Fruit fly (Drosophila melanogaster): Measurements from ENCODE around the gene CG17712.
A peak's percentile ranks its signal among the peaks of the same experiment; 100 is the strongest.

The CG17712 gene

DNA sequence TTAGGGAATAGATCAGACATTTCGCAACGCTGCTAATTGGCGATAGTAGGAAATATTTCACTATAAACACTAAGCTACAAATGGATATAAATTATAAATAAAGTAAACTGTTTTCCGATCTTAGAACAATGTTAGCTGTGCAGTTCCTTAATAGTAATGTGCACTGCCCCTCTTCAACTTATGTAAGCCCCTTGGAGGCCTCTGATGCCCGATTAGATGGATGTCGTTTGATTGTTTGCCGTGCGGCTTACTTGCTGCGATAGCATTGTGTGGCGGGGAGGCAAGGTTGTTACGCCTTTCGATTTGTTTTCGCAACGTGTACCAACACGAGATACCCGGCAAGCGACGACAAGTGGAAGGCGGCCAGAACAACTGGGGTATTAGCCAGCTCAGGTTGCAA lies 29.7 kb downstream of the CG17712 start:
- no peak for TF ChIP-seq Snoo (tag; optimal IDR thresholded peaks at IDR 0.05)
- no peak for TF ChIP-seq fd96Ca (GFP tag; IDR thresholded peaks at IDR 0.05)
- TF ChIP-seq Pif1A (GFP tag; optimal IDR thresholded peaks at IDR 0.05): no peak
- no peak for TF ChIP-seq CG8159 (tag; optimal IDR thresholded peaks at IDR 0.05)
- TF ChIP-seq Pif1B (GFP tag; optimal IDR thresholded peaks at IDR 0.05): no peak
- TF ChIP-seq CG4496 (GFP tag; IDR thresholded peaks at IDR 0.05): 0 out of 3 replicates have a peak, but pooled peaks have one; percentile 8

DNA sequence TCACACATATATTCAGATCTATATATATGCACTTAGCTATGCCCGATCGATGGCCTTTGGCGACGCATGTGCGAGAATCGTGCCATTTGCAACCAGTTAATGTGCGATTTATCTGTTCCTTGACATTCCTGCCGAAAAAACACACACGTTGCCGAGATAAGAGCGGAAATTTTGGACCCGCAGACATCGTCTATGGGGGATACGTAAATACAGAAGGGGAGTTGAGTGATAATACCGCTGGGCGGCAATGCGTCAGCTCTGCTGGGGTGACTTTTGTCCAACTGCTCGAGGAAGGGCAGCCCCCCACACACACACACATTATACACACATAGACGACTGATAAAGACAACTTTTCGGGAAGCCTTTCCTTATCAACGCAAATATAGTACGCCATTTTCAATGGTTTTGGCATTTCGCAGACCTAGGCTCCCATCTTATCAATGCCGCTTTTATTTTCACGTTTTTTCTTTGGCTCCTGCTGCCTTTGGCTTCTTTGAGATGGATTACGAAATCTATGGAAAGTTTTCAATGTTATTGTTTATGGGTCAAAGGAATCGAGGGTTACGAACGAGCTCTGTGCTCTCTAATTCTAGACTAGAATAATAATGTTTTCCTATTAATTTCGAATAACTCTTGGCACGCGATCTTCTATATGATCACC lies 30.9 kb downstream of the CG17712 start:
- no peak for TF ChIP-seq CG17806 (tag; optimal IDR thresholded peaks at IDR 0.05)
- peak; percentile 20 for TF ChIP-seq EcR (GFP tag; optimal IDR thresholded peaks at IDR 0.05)

DNA sequence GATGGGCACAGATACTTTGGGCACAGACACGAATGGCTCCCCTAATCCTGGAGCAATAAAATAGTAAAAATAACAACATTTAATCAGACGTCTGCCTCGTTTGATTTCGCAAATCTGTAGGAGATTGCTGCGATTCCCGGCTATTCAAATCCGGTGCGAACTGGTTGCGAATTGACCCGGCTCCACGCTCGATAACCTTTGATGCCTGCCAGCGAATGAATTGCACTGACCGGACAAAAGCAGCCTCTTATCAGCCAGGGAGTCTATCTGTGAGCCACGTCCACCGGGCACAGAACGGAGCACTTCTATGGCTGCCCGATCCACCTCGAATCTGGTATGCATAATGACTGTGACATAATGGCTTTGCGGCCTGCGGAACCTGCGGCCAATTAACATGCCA lies 32.0 kb downstream of the CG17712 start:
- TF ChIP-seq CG13204 (GFP tag; optimal IDR thresholded peaks at IDR 0.05): no peak
- no peak for TF ChIP-seq CG9948 (tag; optimal IDR thresholded peaks at IDR 0.05)
- TF ChIP-seq Ets98B (GFP tag; IDR thresholded peaks at IDR 0.05): no peak
- TF ChIP-seq EcR (GFP tag; optimal IDR thresholded peaks at IDR 0.05): peak; percentile 16

DNA sequence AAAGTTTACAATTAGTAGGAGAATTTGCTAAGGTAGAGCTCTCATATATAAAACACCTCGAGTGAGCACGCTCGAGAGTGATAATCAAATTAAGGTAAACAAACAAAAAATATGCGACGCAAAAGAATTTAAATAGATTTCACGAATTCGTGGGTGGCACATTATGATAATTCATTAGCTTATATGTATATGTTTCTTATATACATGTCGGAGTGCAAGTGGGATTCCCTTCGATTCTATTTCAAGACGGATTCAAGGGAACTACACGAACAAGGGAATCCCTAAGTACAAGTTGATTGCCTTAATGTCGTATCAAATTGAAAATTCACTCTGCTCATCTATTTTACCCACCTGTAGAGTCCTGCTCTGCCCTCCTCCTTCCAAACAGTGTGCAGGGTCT lies 34.7 kb downstream of the CG17712 start:
- TF ChIP-seq Pif1B (GFP tag; optimal IDR thresholded peaks at IDR 0.05) (no peak), CG15710 (tag; optimal IDR thresholded peaks at IDR 0.05) (no peak), Ets98B (GFP tag; IDR thresholded peaks at IDR 0.05) (no peak), CG10348 (GFP tag; IDR thresholded peaks at IDR 0.05) (no peak), CG32121 (GFP tag; IDR thresholded peaks at IDR 0.05) (no peak), rn (GFP tag; IDR thresholded peaks at IDR 0.05) (no peak), D1 (tag; optimal IDR thresholded peaks at IDR 0.05) (no peak), EcR (GFP tag; optimal IDR thresholded peaks at IDR 0.05) (no peak), CG8301 (tag; optimal IDR thresholded peaks at IDR 0.05) (no peak), CG17806 (tag; optimal IDR thresholded peaks at IDR 0.05) (no peak), Pif1A (GFP tag; optimal IDR thresholded peaks at IDR 0.05) (no peak), CG13204 (GFP tag; optimal IDR thresholded peaks at IDR 0.05) (no peak), fd96Ca (GFP tag; IDR thresholded peaks at IDR 0.05) (no peak), CG14655 (GFP tag; optimal IDR thresholded peaks at IDR 0.05) (no peak), CG34367 (tag; optimal IDR thresholded peaks at IDR 0.05) (no peak), CG12605 (GFP tag; IDR thresholded peaks at IDR 0.05) (no peak), CG4496 (GFP tag; IDR thresholded peaks at IDR 0.05) (no peak)

DNA sequence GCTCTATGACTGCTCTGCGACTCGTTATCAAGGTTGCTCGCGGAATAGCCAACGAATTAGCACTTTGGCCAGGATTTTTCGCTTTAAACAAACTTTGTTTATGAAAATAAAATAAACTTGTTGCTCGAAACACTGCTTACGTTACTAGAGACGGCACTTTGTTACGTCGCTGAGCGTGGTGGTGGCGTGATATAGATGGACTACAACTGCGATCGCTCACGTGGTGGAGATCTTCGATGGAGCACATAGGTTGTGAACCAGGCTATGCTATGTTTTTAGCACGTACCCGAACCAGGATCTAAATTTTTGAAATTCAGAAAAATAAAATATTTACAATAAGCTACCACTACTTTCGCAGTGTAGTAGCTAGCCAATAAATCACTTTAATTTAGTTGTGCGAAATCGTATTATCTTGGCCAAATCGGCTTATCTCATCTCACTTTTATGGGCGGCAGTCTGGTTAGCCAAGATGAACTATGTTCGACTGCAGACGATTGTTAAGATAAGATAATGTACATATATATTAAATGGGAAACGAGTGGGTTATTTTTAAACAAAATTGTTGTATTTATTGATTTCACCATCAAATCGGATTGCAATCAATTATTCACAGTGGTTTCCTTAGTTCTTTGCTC lies 36.1 kb downstream of the CG17712 start, which contains the start of gene frtz:
frtz (minus strand) TSS at position 153 of the 635 bp plus-strand sequence.
- TF ChIP-seq rn (GFP tag; IDR thresholded peaks at IDR 0.05) (no peak), CG12605 (GFP tag; IDR thresholded peaks at IDR 0.05) (no peak), gl (tag; optimal IDR thresholded peaks at IDR 0.05) (no peak), Pif1B (GFP tag; optimal IDR thresholded peaks at IDR 0.05) (no peak), CG14655 (GFP tag; optimal IDR thresholded peaks at IDR 0.05) (no peak), Pif1A (GFP tag; optimal IDR thresholded peaks at IDR 0.05) (no peak), CG4496 (GFP tag; IDR thresholded peaks at IDR 0.05) (no peak), Snoo (tag; optimal IDR thresholded peaks at IDR 0.05) (no peak), CG34367 (tag; optimal IDR thresholded peaks at IDR 0.05) (no peak)

DNA sequence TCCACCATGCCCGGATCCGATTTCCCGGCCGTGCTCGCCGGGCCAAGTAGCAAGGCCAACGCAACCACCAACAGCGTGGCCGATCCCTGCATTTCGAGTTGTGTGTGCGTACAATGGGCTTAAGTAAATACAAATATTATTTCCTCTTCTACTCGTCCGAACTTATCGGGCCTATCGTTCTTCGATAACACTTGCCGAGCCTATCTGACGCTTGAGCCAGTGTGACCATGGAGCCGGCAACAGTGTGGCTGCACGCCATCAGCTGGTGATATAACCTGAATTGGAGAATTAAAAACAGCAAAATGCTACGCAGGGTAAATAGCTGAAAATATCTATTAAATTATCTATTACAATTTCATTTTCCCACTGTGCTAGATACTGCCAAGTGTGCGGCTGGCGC lies 41.7 kb downstream of the CG17712 start, which contains the start of the genes CG17660 and mRpL48:
CG17660 (minus strand) TSS at position 198 of the 400 bp plus-strand sequence.
mRpL48 (plus strand) TSS at position 239 of the 400 bp plus-strand sequence.
- no peak for TF ChIP-seq fd96Ca (GFP tag; IDR thresholded peaks at IDR 0.05)
- no peak for TF ChIP-seq CG32121 (GFP tag; IDR thresholded peaks at IDR 0.05)
- no peak for TF ChIP-seq Snoo (tag; optimal IDR thresholded peaks at IDR 0.05)
- no peak for TF ChIP-seq rn (GFP tag; IDR thresholded peaks at IDR 0.05)
- no peak for TF ChIP-seq CG17806 (tag; optimal IDR thresholded peaks at IDR 0.05)
- TF ChIP-seq Pif1B (GFP tag; optimal IDR thresholded peaks at IDR 0.05): no peak
- no peak for TF ChIP-seq CG34367 (tag; optimal IDR thresholded peaks at IDR 0.05)
- TF ChIP-seq CG12605 (GFP tag; IDR thresholded peaks at IDR 0.05): no peak
- no peak for TF ChIP-seq D1 (tag; optimal IDR thresholded peaks at IDR 0.05)
- no peak for TF ChIP-seq CG13204 (GFP tag; optimal IDR thresholded peaks at IDR 0.05)
- no peak for TF ChIP-seq CG9948 (tag; optimal IDR thresholded peaks at IDR 0.05)

DNA sequence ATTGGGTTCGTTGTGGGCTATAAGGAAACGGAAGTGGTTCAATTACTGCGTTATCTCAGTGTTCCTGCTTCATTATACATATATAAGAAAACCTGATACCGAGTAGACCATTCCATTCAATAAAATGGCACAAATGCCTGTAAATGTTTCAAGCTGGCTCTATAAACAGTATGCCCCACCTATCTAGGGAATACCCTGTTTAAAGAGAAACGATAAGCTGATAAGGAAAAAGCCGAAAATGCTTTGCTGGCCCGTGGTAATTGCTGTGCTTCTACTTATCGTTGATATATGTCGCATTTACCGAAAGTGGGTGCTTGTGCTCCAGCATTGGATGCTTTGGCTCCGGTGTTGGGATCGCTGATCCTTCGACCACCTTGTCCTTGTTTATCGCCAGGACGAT lies 42.6 kb downstream of the CG17712 start:
- TF ChIP-seq CG9948 (tag; optimal IDR thresholded peaks at IDR 0.05) (no peak), CG17806 (tag; optimal IDR thresholded peaks at IDR 0.05) (no peak), CG8159 (tag; optimal IDR thresholded peaks at IDR 0.05) (no peak), gl (tag; optimal IDR thresholded peaks at IDR 0.05) (no peak), EcR (GFP tag; optimal IDR thresholded peaks at IDR 0.05) (no peak), CG32121 (GFP tag; IDR thresholded peaks at IDR 0.05) (no peak), CG15710 (tag; optimal IDR thresholded peaks at IDR 0.05) (no peak), CG4496 (GFP tag; IDR thresholded peaks at IDR 0.05) (no peak)
